Fruit fly (Drosophila melanogaster) whole organism, wandering third instar larva: Measurements from ENCODE around the gene Sdic1.
"Not testable (repeated sequence)": the region's sequence is repeated elsewhere in the genome, so short reads cannot be mapped to it uniquely, and the experiment has no call there.

ENCODE experiments used
- CG32264 ChIP-seq: fragments of 200-800 bp; sonication (Bioruptor generic); optimal IDR thresholded peaks from 2 replicates; lab custom pipeline; 2016; ENCODE audit warnings: missing biosample characterization, missing genetic modification characterization
- Dif ChIP-seq: fragments of 200-275, 200-300 bp; sonication (Bioruptor generic); optimal IDR thresholded peaks from 2 replicates; lab custom pipeline; 2018; ENCODE audit warnings: missing biosample characterization, missing genetic modification characterization; ENCODE audit not compliant: partially characterized antibody
- HLH106 ChIP-seq: fragments of 200-800 bp; optimal IDR thresholded peaks from 3 replicates; lab custom pipeline; 2019; ENCODE audit warnings: missing biosample characterization, mild to moderate bottlenecking, missing genetic modification characterization, moderate library complexity
- Hr78 ChIP-seq: fragments of >200 bp; optimal IDR thresholded peaks from 2 replicates; lab custom pipeline; 2017; ENCODE audit warnings: missing biosample characterization, missing genetic modification characterization
- dl ChIP-seq, 2 experiments: fragments of 175-275, 200-275 bp in 1 of 2; fragments of 200-275 bp in 1 of 2; sonication (Bioruptor generic); optimal IDR thresholded peaks; lab custom pipeline; 2018; ENCODE audit warnings: mild to moderate bottlenecking in 2 of 2, missing biosample characterization in 2 of 2, missing genetic modification characterization in 2 of 2, moderate library complexity in 2 of 2; ENCODE audit not compliant: partially characterized antibody in 2 of 2, insufficient read depth in 1 of 2
- fru ChIP-seq: fragments of 200-800 bp; sonication (Bioruptor generic); optimal IDR thresholded peaks from 3 replicates; lab custom pipeline; 2016; ENCODE audit warnings: missing biosample characterization, mild to moderate bottlenecking, missing genetic modification characterization
- h ChIP-seq: fragments of 200-800 bp; sonication (Bioruptor generic); optimal IDR thresholded peaks from 3 replicates; lab custom pipeline; 2016; ENCODE audit warnings: missing biosample characterization, mild to moderate bottlenecking, missing genetic modification characterization
- lola ChIP-seq: fragments of >200 bp; optimal IDR thresholded peaks from 2 replicates; lab custom pipeline; 2017; ENCODE audit warnings: missing biosample characterization, missing genetic modification characterization
- pan ChIP-seq: fragments of >200 bp; optimal IDR thresholded peaks from 2 replicates; lab custom pipeline; 2017
- psq ChIP-seq: fragments of 200-800 bp; sonication (Bioruptor generic); optimal IDR thresholded peaks from 3 replicates; lab custom pipeline; 2017; ENCODE audit warnings: missing biosample characterization, mild to moderate bottlenecking, missing genetic modification characterization, moderate library complexity
- sage ChIP-seq: fragments of 200-800 bp; sonication (Bioruptor generic); optimal IDR thresholded peaks from 2 replicates; lab custom pipeline; 2016; ENCODE audit warnings: missing biosample characterization, mild to moderate bottlenecking, missing genetic modification characterization
- usp ChIP-seq: fragments of >200 bp; optimal IDR thresholded peaks from 2 replicates; lab custom pipeline; 2017; ENCODE audit warnings: missing biosample characterization, missing genetic modification characterization

- TF ChIP-seq lola (GFP tag; lab: Kevin White, UChicago); usp; psq (GFP tag; lab: Kevin White, UChicago); pan; Hr78 (GFP tag; lab: Kevin White, UChicago); dl (GFP tag; optimal IDR thresholded peaks at IDR 0.05; lab: Kevin White, UChicago; ENCODE audit: insufficient read depth in 1 of 2, partially characterized antibody in 2 of 2); CG32264 (GFP tag; lab: Kevin White, UChicago); Dif (GFP tag; lab: Kevin White, UChicago); fru (GFP tag; lab: Kevin White, UChicago); h; HLH106 (tag; lab: Kevin White, UChicago); sage (GFP tag; lab: Kevin White, UChicago): not testable (repeated sequence)
These were observed 38.7 kb upstream of the Sdic1 start, which contains the start of gene SdicC for dm6 chrX:20217159-20217558.
